Worm (Caenorhabditis elegans): ENCODE data around the gene F54D12.2.

DNA sequence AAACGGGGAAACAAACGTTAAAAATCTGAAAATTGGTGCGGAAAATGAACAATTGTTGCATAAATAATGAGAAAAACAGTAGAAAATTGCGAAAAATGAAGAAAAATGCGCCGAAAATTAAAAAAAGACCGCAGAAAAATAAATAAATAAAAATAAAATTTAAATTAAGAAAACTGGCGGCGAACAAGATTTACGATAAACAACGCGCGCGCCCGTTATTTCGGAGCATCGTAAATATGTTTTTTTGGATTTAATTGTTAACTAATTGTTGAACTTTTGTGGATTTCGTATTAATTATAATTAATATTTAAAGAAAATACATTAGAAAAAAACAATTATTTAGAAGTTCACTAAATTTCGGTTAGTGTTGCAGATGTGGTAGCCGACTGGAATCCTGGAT lies 21.7 kb upstream of the F54D12.2 start:
- TF ChIP-seq elt-2 (tag; optimal IDR thresholded peaks at IDR 0.05): no peak
- TF ChIP-seq blmp-1 (tag; optimal IDR thresholded peaks at IDR 0.05): no peak
- no peak for TF ChIP-seq skn-1 (tag; optimal IDR thresholded peaks at IDR 0.05)
- no peak for TF ChIP-seq nhr-77 (tag; optimal IDR thresholded peaks at IDR 0.05)
- no peak for TF ChIP-seq unc-62 (GFP tag; optimal IDR thresholded peaks at IDR 0.05)
- TF ChIP-seq ztf-11 (tag; optimal IDR thresholded peaks at IDR 0.05): no peak
- no peak for TF ChIP-seq alr-1 (tag; optimal IDR thresholded peaks at IDR 0.05; ENCODE audit: borderline replicate concordance)
- no peak for TF ChIP-seq unc-98 (GFP tag; IDR thresholded peaks at IDR 0.05)
- no peak for TF ChIP-seq lin-35 (GFP tag; optimal IDR thresholded peaks at IDR 0.05)
- no peak for TF ChIP-seq ama-1 (optimal IDR thresholded peaks at IDR 0.05)
- TF ChIP-seq C16A3.4 (tag; optimal IDR thresholded peaks at IDR 0.05): no peak

Data from whole organism, L1 larva.